Worm (Caenorhabditis elegans) whole organism, L1 larva: Measurements from ENCODE around the gene F37A8.1.
A peak's percentile ranks its signal among the peaks of the same experiment; 100 is the strongest.

ENCODE experiments used
- F16B12.6 ChIP-seq: fragments of 150-350 bp; optimal IDR thresholded peaks from 2 replicates; lab custom pipeline; 2014; ENCODE audit warnings: missing biosample characterization, missing genetic modification characterization
- aha-1 ChIP-seq: fragments of 150-350 bp; optimal IDR thresholded peaks from 2 replicates; lab custom pipeline; 2014; ENCODE audit warnings: missing biosample characterization, missing genetic modification characterization
- alr-1 ChIP-seq: fragments of 200-800 bp; sonication (Bioruptor generic); optimal IDR thresholded peaks from 2 replicates; lab custom pipeline; 2018; ENCODE audit warnings: borderline replicate concordance, mild to moderate bottlenecking, missing genetic modification characterization, missing compliant biosample characterization
- blmp-1 ChIP-seq: fragments of 150-350 bp; optimal IDR thresholded peaks from 2 replicates; lab custom pipeline; 2014; ENCODE audit warnings: missing biosample characterization, missing genetic modification characterization
- ceh-8 ChIP-seq: fragments of 200-800 bp; sonication (Bioruptor generic); optimal IDR thresholded peaks from 2 replicates; lab custom pipeline; 2018; ENCODE audit warnings: mild to moderate bottlenecking, missing genetic modification characterization, moderate library complexity, missing compliant biosample characterization
- ceh-82 ChIP-seq, 3 experiments: fragments of 150-350 bp in 1 of 3; sonication (generic microtip) in 2 of 3; optimal IDR thresholded peaks; 2 replicates each; lab custom pipeline; 2014 to 2017; ENCODE audit warnings: missing biosample characterization in 3 of 3, missing genetic modification characterization in 3 of 3
- ceh-90 ChIP-seq: sonication (generic microtip); optimal IDR thresholded peaks from 2 replicates; lab custom pipeline; 2016; ENCODE audit warnings: missing genetic modification characterization, missing compliant biosample characterization
- dpl-1 ChIP-seq, 3 experiments: fragments of 150-350 bp in 2 of 3; sonication (generic microtip) in 1 of 3; optimal IDR thresholded peaks; 2 replicates each; lab custom pipeline; 2014 to 2017; ENCODE audit warnings: missing biosample characterization in 3 of 3, missing genetic modification characterization in 3 of 3, missing genetic modification reagents in 3 of 3
- efl-1 ChIP-seq, 4 experiments: fragments of 150-350 bp; optimal IDR thresholded peaks in 3 of 4; peaks in 1 of 4; 1 replicate in 1 of 4; 2 replicates in 3 of 4; lab custom pipeline; 2014; ENCODE audit warnings: missing biosample characterization in 2 of 4, missing genetic modification characterization in 2 of 4, missing genetic modification reagents in 2 of 4
- egl-13 ChIP-seq: sonication (generic microtip); optimal IDR thresholded peaks from 2 replicates; lab custom pipeline; 2016; ENCODE audit warnings: missing genotype, missing genetic modification reagents, missing genetic modification characterization, missing compliant biosample characterization
- egl-27 ChIP-seq, 2 experiments: fragments of 150-350 bp in 1 of 2; sonication (generic microtip); optimal IDR thresholded peaks; 3 replicates each; lab custom pipeline; 2017 to 2018; ENCODE audit warnings: missing biosample characterization in 2 of 2, missing genetic modification characterization in 2 of 2, missing genetic modification reagents in 2 of 2
- fkh-10 ChIP-seq: sonication (generic microtip); optimal IDR thresholded peaks from 2 replicates; lab custom pipeline; 2017; ENCODE audit warnings: missing biosample characterization, missing genetic modification reagents, missing genetic modification characterization
- fkh-4 ChIP-seq: sonication (generic microtip); optimal IDR thresholded peaks from 2 replicates; lab custom pipeline; 2016; ENCODE audit warnings: missing compliant biosample characterization, missing genetic modification characterization, borderline replicate concordance
- hlh-4 ChIP-seq: sonication (generic microtip); optimal IDR thresholded peaks from 2 replicates; lab custom pipeline; 2016; ENCODE audit warnings: mild to moderate bottlenecking, missing genetic modification characterization, missing compliant biosample characterization
- isw-1 ChIP-seq: fragments of 200-800 bp; sonication (Bioruptor generic); IDR thresholded peaks from 2 replicates; pipeline ENCODE4 v1.3.6; 2022; ENCODE audit warnings: missing genetic modification characterization, missing compliant biosample characterization
- jun-1 ChIP-seq: fragments of 150-350 bp; optimal IDR thresholded peaks from 2 replicates; lab custom pipeline; 2014; ENCODE audit warnings: missing biosample characterization, missing genetic modification reagents, missing genetic modification characterization
- lin-14 ChIP-seq: fragments of 200-800 bp; sonication (Bioruptor generic); optimal IDR thresholded peaks from 2 replicates; lab custom pipeline; 2018; ENCODE audit warnings: mild to moderate bottlenecking, missing genetic modification characterization, moderate library complexity, missing compliant biosample characterization
- lin-15B ChIP-seq: fragments of 150-350 bp; sonication (generic microtip); optimal IDR thresholded peaks from 3 replicates; lab custom pipeline; 2014; ENCODE audit warnings: missing biosample characterization, missing genetic modification characterization
- lin-35 ChIP-seq, 2 experiments: fragments of 150-350 bp; optimal IDR thresholded peaks; 2 replicates each; lab custom pipeline; 2014; ENCODE audit warnings: missing biosample characterization in 2 of 2, missing genetic modification characterization in 2 of 2, missing genetic modification reagents in 2 of 2
- lsy-2 ChIP-seq, 2 experiments: fragments of 150-350 bp; optimal IDR thresholded peaks; 2 replicates each; lab custom pipeline; 2014; ENCODE audit warnings: missing biosample characterization in 2 of 2, missing genetic modification characterization in 2 of 2
- mab-9 ChIP-seq: fragments of 200-800 bp; sonication (Bioruptor generic); IDR thresholded peaks from 2 replicates; pipeline ENCODE4 v1.3.6; 2022; ENCODE audit warnings: missing genetic modification reagents, missing genetic modification characterization, missing compliant biosample characterization
- mep-1 ChIP-seq: fragments of 150-350 bp; optimal IDR thresholded peaks from 2 replicates; lab custom pipeline; 2014; ENCODE audit warnings: missing biosample characterization, missing genetic modification characterization
- nhr-11 ChIP-seq: fragments of 150-350 bp; optimal IDR thresholded peaks from 2 replicates; lab custom pipeline; 2014; ENCODE audit warnings: missing biosample characterization, missing genetic modification characterization
- nhr-19 ChIP-seq: fragments of 200-800 bp; sonication (Bioruptor generic); conservative IDR thresholded peaks from 2 replicates; pipeline ENCODE4 v1.3.6; 2022; ENCODE audit warnings: missing genetic modification characterization, missing compliant biosample characterization
- nhr-20 ChIP-seq: sonication (generic microtip); optimal IDR thresholded peaks from 2 replicates; lab custom pipeline; 2016; ENCODE audit warnings: mild to moderate bottlenecking, missing genetic modification characterization, missing compliant biosample characterization
- nhr-237 ChIP-seq: fragments of 150-350 bp; optimal IDR thresholded peaks from 2 replicates; lab custom pipeline; 2014; ENCODE audit warnings: missing biosample characterization, missing genetic modification characterization
- nhr-71 ChIP-seq: sonication (generic microtip); optimal IDR thresholded peaks from 2 replicates; lab custom pipeline; 2016; ENCODE audit warnings: mild to moderate bottlenecking, missing genetic modification characterization, moderate library complexity, missing compliant biosample characterization
- nhr-77 ChIP-seq: fragments of 150-350 bp; optimal IDR thresholded peaks from 2 replicates; lab custom pipeline; 2014; ENCODE audit warnings: missing biosample characterization, missing genetic modification characterization
- pag-3 ChIP-seq: sonication (generic microtip); optimal IDR thresholded peaks from 2 replicates; lab custom pipeline; 2017; ENCODE audit warnings: missing genetic modification characterization, mild to moderate bottlenecking, missing compliant biosample characterization, antibody characterized with exemption, borderline replicate concordance; ENCODE audit not compliant: insufficient read depth
- pqm-1 ChIP-seq: sonication (generic microtip); optimal IDR thresholded peaks from 3 replicates; lab custom pipeline; 2017; ENCODE audit warnings: missing biosample characterization, missing genetic modification characterization
- rnt-1 ChIP-seq: sonication (generic microtip); optimal IDR thresholded peaks from 2 replicates; lab custom pipeline; 2016; ENCODE audit warnings: mild to moderate bottlenecking, missing genetic modification characterization, moderate library complexity, missing compliant biosample characterization
- skn-1 ChIP-seq: fragments of 150-350 bp; optimal IDR thresholded peaks from 2 replicates; lab custom pipeline; 2014; ENCODE audit warnings: missing biosample characterization, missing genetic modification characterization
- snu-23 ChIP-seq: sonication (generic microtip); optimal IDR thresholded peaks from 2 replicates; lab custom pipeline; 2016; ENCODE audit warnings: missing genetic modification characterization, missing compliant biosample characterization
- sox-4 ChIP-seq: sonication (generic microtip); optimal IDR thresholded peaks from 2 replicates; lab custom pipeline; 2016; ENCODE audit warnings: missing genetic modification characterization, missing compliant biosample characterization
- sup-37 ChIP-seq: fragments of 200-800 bp; sonication (Bioruptor generic); optimal IDR thresholded peaks from 2 replicates; lab custom pipeline; 2018; ENCODE audit warnings: mild to moderate bottlenecking, missing genetic modification characterization, missing compliant biosample characterization
- swsn-7 ChIP-seq: sonication (generic microtip); optimal IDR thresholded peaks from 2 replicates; lab custom pipeline; 2016; ENCODE audit warnings: missing genetic modification characterization, missing compliant biosample characterization
- tbx-2 ChIP-seq: sonication (generic microtip); optimal IDR thresholded peaks from 2 replicates; lab custom pipeline; 2016; ENCODE audit warnings: missing genetic modification characterization, missing compliant biosample characterization
- tlp-1 ChIP-seq: fragments of 150-350 bp; optimal IDR thresholded peaks from 2 replicates; lab custom pipeline; 2014; ENCODE audit warnings: missing biosample characterization, missing genetic modification characterization
- unc-130 ChIP-seq: fragments of 150-350 bp; optimal IDR thresholded peaks from 2 replicates; lab custom pipeline; 2017; ENCODE audit warnings: missing biosample characterization, missing genetic modification characterization, inconsistent platforms
- zag-1 ChIP-seq: fragments of 150-350 bp; optimal IDR thresholded peaks from 2 replicates; lab custom pipeline; 2014; ENCODE audit warnings: missing biosample characterization, missing genetic modification characterization
- zip-4 ChIP-seq: fragments of 200-800 bp; sonication (Bioruptor generic); optimal IDR thresholded peaks from 2 replicates; lab custom pipeline; 2018; ENCODE audit warnings: mild to moderate bottlenecking, missing genetic modification characterization, moderate library complexity, missing compliant biosample characterization

F37A8.1 gene

ce11 chrIII:3906481-3906880 is 21.8 kb upstream of the F37A8.1 start:
- TF ChIP-seq hlh-4 (tag; lab: Kevin White, UChicago) (no peak), zip-4 (GFP tag; lab: Kevin White, UChicago) (no peak)

ce11 chrIII:3907587-3907986 is 20.6 kb upstream of the F37A8.1 start, which contains the start of gene mmcm-1:
Gene mmcm-1 (minus strand): TSS chrIII:3907687.
- TF ChIP-seq zag-1 (tag; lab: Kevin White, UChicago) (no peak), nhr-77 (tag; lab: Kevin White, UChicago) (no peak), snu-23 (GFP tag; lab: Kevin White, UChicago) (no peak), unc-130 (tag; lab: Kevin White, UChicago) (no peak), tlp-1 (no peak), efl-1 (optimal IDR thresholded peaks at IDR 0.05; lab: Kevin White, UChicago) (no peak), efl-1 (GFP tag; optimal IDR thresholded peaks at IDR 0.05 in 1 of 2; lab: Kevin White, UChicago) (no peak), F16B12.6 (tag; lab: Kevin White, UChicago) (no peak), ceh-8 (GFP tag; lab: Kevin White, UChicago) (no peak), sox-4 (tag; lab: Kevin White, UChicago) (no peak), swsn-7 (tag; lab: Kevin White, UChicago) (no peak), nhr-11 (tag; lab: Kevin White, UChicago) (no peak)

DNA sequence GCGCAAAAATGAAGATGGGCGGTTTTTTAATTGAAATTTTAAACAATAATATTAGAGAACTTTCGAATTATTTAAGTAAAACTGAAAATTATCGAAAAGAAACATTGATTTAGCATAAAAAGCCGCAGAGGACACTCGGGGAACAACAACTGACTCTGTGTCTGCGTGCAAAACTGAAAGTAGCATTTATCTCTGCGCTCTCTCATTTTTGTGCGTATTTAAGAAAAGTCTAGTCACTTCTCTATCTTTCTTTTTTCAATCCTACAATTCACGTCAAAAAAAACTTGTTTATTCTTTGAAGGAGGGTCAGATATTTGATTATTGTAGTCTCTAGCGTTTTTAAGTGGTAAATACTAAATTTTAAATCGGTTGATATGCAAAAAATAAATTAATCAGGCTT is 20.0 kb upstream of the F37A8.1 start:
- TF ChIP-seq lsy-2 (tag; optimal IDR thresholded peaks at IDR 0.05; lab: Kevin White, UChicago) (peak; percentile 23 to 27), nhr-71 (tag; lab: Kevin White, UChicago) (peak; percentile 37), ceh-82 (tag; optimal IDR thresholded peaks at IDR 0.05; lab: Kevin White, UChicago) (peak in 1 of 3 experiments; percentile 29), ceh-90 (tag; lab: Kevin White, UChicago) (no peak), nhr-237 (no peak), snu-23 (GFP tag; lab: Kevin White, UChicago) (peak; percentile 67), mab-9 (GFP tag; lab: Robert Waterston, UW) (no peak), rnt-1 (tag; lab: Kevin White, UChicago) (peak; percentile 11), egl-27 (tag; optimal IDR thresholded peaks at IDR 0.05; lab: Kevin White, UChicago) (no peak), skn-1 (tag; lab: Kevin White, UChicago) (no peak), lin-15B (tag; lab: Kevin White, UChicago) (no peak), nhr-19 (GFP tag; lab: Robert Waterston, UW) (peak; percentile 34), aha-1 (tag; lab: Kevin White, UChicago) (peak; percentile 50), alr-1 (tag; lab: Kevin White, UChicago) (no peak), pag-3 (tag; lab: Kevin White, UChicago) (no peak), dpl-1 (GFP tag; optimal IDR thresholded peaks at IDR 0.05; lab: Kevin White, UChicago) (peak in 2 of 3 experiments; percentile 12 to 18), lin-14 (peak; percentile 82), lin-35 (GFP tag; optimal IDR thresholded peaks at IDR 0.05; lab: Kevin White, UChicago) (peak; percentile 31 to 45), sup-37 (GFP tag; lab: Kevin White, UChicago) (no peak), efl-1 (optimal IDR thresholded peaks at IDR 0.05; lab: Kevin White, UChicago) (peak in 1 of 2 experiments; percentile 18), efl-1 (GFP tag; optimal IDR thresholded peaks at IDR 0.05 in 1 of 2; lab: Kevin White, UChicago) (no peak), mep-1 (tag; lab: Kevin White, UChicago) (peak; percentile 15), swsn-7 (tag; lab: Kevin White, UChicago) (peak; percentile 15), nhr-20 (tag; lab: Kevin White, UChicago) (peak; percentile 72)

DNA sequence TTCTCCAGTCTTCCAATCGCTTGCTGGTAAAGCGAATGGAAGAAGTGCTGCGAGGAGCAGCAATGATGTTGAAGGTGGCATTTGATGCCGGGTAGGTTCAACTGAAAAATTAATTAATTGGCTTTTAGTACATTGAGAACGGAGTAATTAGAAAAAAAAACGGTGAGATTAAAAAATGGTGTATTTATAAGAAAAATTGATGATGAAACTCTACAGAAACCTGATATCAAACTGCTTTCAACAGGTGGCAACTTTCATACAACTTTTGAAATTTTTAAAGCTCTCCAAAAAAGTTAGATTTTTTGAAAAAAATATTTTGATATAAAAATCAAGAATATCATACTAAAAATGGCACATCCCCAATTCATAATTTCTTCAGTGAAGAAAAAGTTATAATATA is 14.2 kb upstream of the F37A8.1 start, which contains the start of gene pat-3:
pat-3 (minus strand) TSS at position 101 of the 400 bp plus-strand sequence.
- no peak for TF ChIP-seq pqm-1 (tag; lab: Kevin White, UChicago)
- TF ChIP-seq egl-13 (tag; lab: Kevin White, UChicago) = no peak
- TF ChIP-seq nhr-71 (tag; lab: Kevin White, UChicago) = no peak
- TF ChIP-seq aha-1 (tag; lab: Kevin White, UChicago) = no peak
- no peak for TF ChIP-seq pag-3 (tag; lab: Kevin White, UChicago)
- no peak for TF ChIP-seq isw-1 (GFP tag; lab: Robert Waterston, UW)
- no peak for TF ChIP-seq nhr-19 (GFP tag; lab: Robert Waterston, UW)
- no peak for TF ChIP-seq blmp-1 (tag; lab: Kevin White, UChicago)
- no peak for TF ChIP-seq jun-1
- no peak for TF ChIP-seq fkh-10 (GFP tag; lab: Kevin White, UChicago)
- TF ChIP-seq mep-1 (tag; lab: Kevin White, UChicago) = no peak
- TF ChIP-seq F16B12.6 (tag; lab: Kevin White, UChicago) = no peak
- no peak for TF ChIP-seq tbx-2 (tag; lab: Kevin White, UChicago)
- no peak for TF ChIP-seq fkh-4
- no peak for TF ChIP-seq nhr-237
